Worm (Caenorhabditis elegans) whole organism, young adult: Measurements from ENCODE around the gene skr-21.

Experiments
- C06A6.2 ChIP-seq: fragments of 200-800 bp; sonication (Bioruptor generic); conservative IDR thresholded peaks from 2 replicates; pipeline ENCODE4 v1.3.6; 2022; ENCODE audit warnings: missing genetic modification characterization, missing compliant biosample characterization
- F39B2.1 ChIP-seq: fragments of 200-800 bp; sonication (Bioruptor generic); IDR thresholded peaks from 2 replicates; pipeline ENCODE4 v1.3.6; 2022; ENCODE audit warnings: missing genetic modification reagents, missing genetic modification characterization, missing compliant biosample characterization
- K11D2.4 ChIP-seq: fragments of 200-800 bp; sonication (Bioruptor generic); IDR thresholded peaks from 2 replicates; pipeline ENCODE4 v1.3.6; 2022; ENCODE audit warnings: missing genetic modification reagents, missing genetic modification characterization, missing compliant biosample characterization
- Y67H2A.10 ChIP-seq: fragments of 200-800 bp; sonication (Bioruptor generic); conservative IDR thresholded peaks from 2 replicates; pipeline ENCODE4 v1.3.6; 2022; ENCODE audit warnings: missing genetic modification reagents, missing genetic modification characterization, missing compliant biosample characterization
- ZK185.1 ChIP-seq: sonication (generic microtip); optimal IDR thresholded peaks from 2 replicates; lab custom pipeline; 2016; ENCODE audit warnings: mild to moderate bottlenecking, missing genetic modification characterization, missing compliant biosample characterization; ENCODE audit not compliant: poor library complexity, severe bottlenecking
- akir-1 ChIP-seq: fragments of 200-800 bp; sonication (Bioruptor generic); optimal IDR thresholded peaks from 2 replicates; lab custom pipeline; 2018; ENCODE audit warnings: mild to moderate bottlenecking, missing genetic modification characterization, moderate library complexity, missing compliant biosample characterization
- bed-1 ChIP-seq: fragments of 200-800 bp; sonication (Bioruptor generic); IDR thresholded peaks from 2 replicates; pipeline ENCODE4 v1.3.6; 2022; ENCODE audit warnings: missing genetic modification reagents, missing genetic modification characterization, missing compliant biosample characterization
- cebp-1 ChIP-seq, 2 experiments: fragments of 200-800 bp in 1 of 2; sonication (Bioruptor generic) in 1 of 2; sonication (generic microtip) in 1 of 2; IDR thresholded peaks in 1 of 2; optimal IDR thresholded peaks in 1 of 2; 2 replicates each; pipeline versions ENCODE4 v1.3.6 to Lab custom; 2017 to 2022; ENCODE audit warnings: missing compliant biosample characterization in 2 of 2, missing genetic modification characterization in 2 of 2, mild to moderate bottlenecking in 1 of 2, missing genetic modification reagents in 1 of 2, moderate library complexity in 1 of 2
- egl-18 ChIP-seq: fragments of 200-800 bp; sonication (Bioruptor generic); IDR thresholded peaks from 2 replicates; pipeline ENCODE4 v1.3.6; 2022; ENCODE audit warnings: missing genetic modification reagents, missing genetic modification characterization, missing compliant biosample characterization
- egl-44 ChIP-seq: fragments of 200-800 bp; sonication (Bioruptor generic); IDR thresholded peaks from 2 replicates; pipeline ENCODE4 v1.3.6; 2022; ENCODE audit warnings: missing genetic modification reagents, missing genetic modification characterization, missing compliant biosample characterization
- madf-8 ChIP-seq: fragments of 200-800 bp; sonication (Bioruptor generic); conservative IDR thresholded peaks from 2 replicates; pipeline ENCODE4 v1.3.6; 2022; ENCODE audit warnings: missing genetic modification reagents, missing genetic modification characterization, missing compliant biosample characterization
- sea-2 ChIP-seq: fragments of 200-800 bp; sonication (Bioruptor generic); IDR thresholded peaks from 2 replicates; pipeline ENCODE4 v1.3.6; 2022; ENCODE audit warnings: missing genetic modification characterization, missing compliant biosample characterization
- snpc-1.1 ChIP-seq: sonication (generic microtip); optimal IDR thresholded peaks from 2 replicates; lab custom pipeline; 2017; ENCODE audit warnings: missing genetic modification characterization, mild to moderate bottlenecking, missing compliant biosample characterization, antibody characterized with exemption, moderate library complexity, missing genotype, missing genetic modification reagents; ENCODE audit not compliant: insufficient read depth
- snpc-4 ChIP-seq, 5 experiments: fragments of 150-350 bp in 1 of 5; sonication (generic microtip) in 4 of 5; optimal IDR thresholded peaks; 2 replicates each; lab custom pipeline; 2014 to 2018; ENCODE audit warnings: missing genetic modification characterization in 5 of 5, missing biosample characterization in 3 of 5, antibody characterized with exemption in 2 of 5, mild to moderate bottlenecking in 2 of 5, missing compliant biosample characterization in 2 of 5, missing genotype in 2 of 5, moderate library complexity in 2 of 5, missing genetic modification reagents in 1 of 5

DNA sequence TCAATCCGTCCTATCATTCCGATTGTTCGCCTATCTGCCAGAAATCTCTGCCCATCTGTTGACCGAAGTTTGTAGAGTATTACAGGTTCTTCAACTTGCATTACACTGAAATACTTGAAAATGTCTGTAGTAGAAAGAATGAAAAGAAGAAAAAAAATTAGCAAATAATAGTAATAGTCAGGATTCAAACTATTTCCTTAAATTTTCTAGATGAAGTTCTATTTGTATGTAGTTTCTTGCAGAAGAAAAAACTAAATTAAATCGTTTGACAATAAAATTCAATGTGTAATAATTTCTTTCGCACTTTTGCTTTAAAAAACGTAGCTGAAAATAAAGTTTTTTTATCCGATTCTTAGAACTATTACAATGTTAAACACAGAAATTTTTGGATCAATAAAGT is 1.9 kb downstream of the skr-21 start, which contains the start of gene skr-19:
- TF ChIP-seq snpc-4 (GFP tag; optimal IDR thresholded peaks at IDR 0.05; lab: Kevin White, UChicago) (no peak), snpc-4 (tag; optimal IDR thresholded peaks at IDR 0.05; lab: Kevin White, UChicago) (no peak), egl-18 (GFP tag; lab: Robert Waterston, UW) (no peak), madf-8 (GFP tag; lab: Robert Waterston, UW) (no peak), C06A6.2 (GFP tag; lab: Robert Waterston, UW) (no peak), sea-2 (no peak), bed-1 (GFP tag; lab: Robert Waterston, UW) (no peak), Y67H2A.10 (GFP tag; lab: Robert Waterston, UW) (no peak), ZK185.1 (tag; lab: Kevin White, UChicago) (no peak), akir-1 (GFP tag; lab: Kevin White, UChicago) (no peak), K11D2.4 (GFP tag; lab: Robert Waterston, UW) (no peak), snpc-1.1 (tag; lab: Kevin White, UChicago) (no peak), egl-44 (GFP tag; lab: Robert Waterston, UW) (no peak), F39B2.1 (GFP tag; lab: Robert Waterston, UW) (no peak), cebp-1 (GFP tag; IDR thresholded peaks at IDR 0.05; lab: Robert Waterston, UW) (no peak), cebp-1 (tag; optimal IDR thresholded peaks at IDR 0.05; lab: Kevin White, UChicago) (no peak)
